Fruit fly (Drosophila melanogaster): ENCODE results near the gene CG18787.

- TF ChIP-seq Ets98B (GFP tag; IDR thresholded peaks at IDR 0.05) (no peak), Pif1A (GFP tag; optimal IDR thresholded peaks at IDR 0.05) (no peak), rn (GFP tag; IDR thresholded peaks at IDR 0.05) (no peak)
Observed at dm6 chr2L:11990458-11991065, 8.6 kb downstream of the CG18787 start, which contains the start of gene escl.

Data from whole organism, pupa.